Fruit fly (Drosophila melanogaster): ENCODE measurements around the gene Nha1.
A peak's percentile ranks its signal among the peaks of the same experiment; 100 is the strongest.

Nha1 gene

DNA sequence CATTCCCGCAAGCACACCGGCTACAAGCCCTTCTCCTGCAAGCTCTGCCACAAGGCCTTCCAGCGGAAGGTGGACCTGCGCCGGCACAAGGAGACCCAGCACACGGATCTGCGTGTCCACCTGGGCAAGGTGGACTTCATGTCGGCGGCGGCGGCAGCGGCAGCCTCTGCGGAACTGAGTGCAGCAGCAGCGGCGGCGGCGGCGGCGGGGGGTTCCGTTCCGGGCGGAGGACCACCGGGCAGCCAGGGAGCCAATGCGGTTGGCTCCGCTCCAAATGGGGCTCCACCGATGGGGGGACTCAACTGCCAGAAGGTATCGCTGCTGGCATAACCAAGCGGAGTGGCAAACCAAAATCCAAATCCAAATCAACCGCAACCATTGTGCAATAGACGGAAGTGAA, 32.4 kb downstream of the Nha1 start:
- peak; percentile 11 for TF ChIP-seq sens (GFP tag)
- TF ChIP-seq CG8388 (GFP tag; optimal IDR thresholded peaks at IDR 0.05) = no peak
- peak; percentile 63 for TF ChIP-seq Ets65A (GFP tag)
- TF ChIP-seq CG11456 (GFP tag; IDR thresholded peaks at IDR 0.05) = no peak
- TF ChIP-seq schlank (tag; optimal IDR thresholded peaks at IDR 0.05) = no peak
- 0 out of 3 replicates have a peak, but pooled peaks have one; percentile 21 for TF ChIP-seq Optix (GFP tag; IDR thresholded peaks at IDR 0.05)
- TF ChIP-seq Hr39 (optimal IDR thresholded peaks at IDR 0.05) = peak; percentile 84
- TF ChIP-seq sisA (GFP tag; IDR thresholded peaks at IDR 0.05) = 0 out of 2 replicates have a peak, but pooled peaks have one; percentile 30
- TF ChIP-seq Dp (GFP tag; optimal IDR thresholded peaks at IDR 0.05) = no peak
- no peak for TF ChIP-seq sr (GFP tag; IDR thresholded peaks at IDR 0.05)
- 0 out of 3 replicates have a peak, but pooled peaks have one; percentile 22 for TF ChIP-seq CG16813 (GFP tag; IDR thresholded peaks at IDR 0.05; ENCODE audit: partially characterized antibody)
- TF ChIP-seq CG8924 (tag; optimal IDR thresholded peaks at IDR 0.05) = no peak
- 0 out of 2 replicates have a peak, but pooled peaks have one; percentile 4 for TF ChIP-seq CG4730 (GFP tag; IDR thresholded peaks at IDR 0.05)
- 0 out of 2 replicates have a peak, but pooled peaks have one; percentile 23 for TF ChIP-seq CG42726 (GFP tag; IDR thresholded peaks at IDR 0.05; ENCODE audit: partially characterized antibody)

DNA sequence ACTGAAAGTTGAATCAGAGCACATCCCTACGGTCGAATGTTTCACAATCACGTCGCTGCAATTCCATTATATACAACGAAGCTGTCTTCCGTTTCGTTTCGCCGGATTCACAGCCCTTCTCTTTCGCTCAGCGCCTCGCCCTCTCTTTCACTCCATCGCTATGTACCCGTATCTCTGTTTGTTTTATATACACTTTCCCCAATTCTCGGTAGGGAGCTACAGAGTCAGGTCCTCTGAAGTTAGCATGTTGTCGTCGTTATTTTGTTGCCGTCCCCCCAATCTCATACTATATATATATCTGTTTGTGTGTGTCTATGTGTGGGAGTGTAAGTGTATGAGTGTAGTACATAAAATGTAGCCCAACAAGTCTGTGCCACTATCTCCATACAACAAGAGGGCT, 34.1 kb downstream of the Nha1 start:
- TF ChIP-seq CG4617 (GFP tag; optimal IDR thresholded peaks at IDR 0.05; ENCODE audit: borderline replicate concordance) = no peak
- no peak for TF ChIP-seq stc (GFP tag; IDR thresholded peaks at IDR 0.05)
- no peak for TF ChIP-seq sr (GFP tag; IDR thresholded peaks at IDR 0.05)
- TF ChIP-seq HLH54F (GFP tag; optimal IDR thresholded peaks at IDR 0.05) = no peak
- no peak for TF ChIP-seq C15 (GFP tag; IDR thresholded peaks at IDR 0.05)
- peak; percentile 47 for TF ChIP-seq cg (GFP tag; optimal IDR thresholded peaks at IDR 0.05)
- no peak for TF ChIP-seq HHEX (GFP tag; optimal IDR thresholded peaks at IDR 0.05)
- TF ChIP-seq Nf-YC (tag; optimal IDR thresholded peaks at IDR 0.05) = peak; percentile 63
- no peak for TF ChIP-seq BtbVII (GFP tag; optimal IDR thresholded peaks at IDR 0.05)
- TF ChIP-seq D (optimal IDR thresholded peaks at IDR 0.05) = no peak
- TF ChIP-seq D (GFP tag; optimal IDR thresholded peaks at IDR 0.05) = no peak
- TF ChIP-seq Med (GFP tag) = peak; percentile 5
- no peak for TF ChIP-seq CG8944 (GFP tag; optimal IDR thresholded peaks at IDR 0.05)
- TF ChIP-seq CG13894 (tag; optimal IDR thresholded peaks at IDR 0.05) = peak; percentile 8
- TF ChIP-seq CG8388 (GFP tag; optimal IDR thresholded peaks at IDR 0.05) = no peak
- TF ChIP-seq CG34224 (GFP tag; IDR thresholded peaks at IDR 0.05; ENCODE audit: partially characterized antibody) = no peak
- no peak for TF ChIP-seq Deaf1 (tag; optimal IDR thresholded peaks at IDR 0.05)
- no peak for TF ChIP-seq CG14710 (tag; optimal IDR thresholded peaks at IDR 0.05)
- no peak for TF ChIP-seq sd (tag; optimal IDR thresholded peaks at IDR 0.05)
- TF ChIP-seq CG32532 (GFP tag; IDR thresholded peaks at IDR 0.05) = no peak
- peak; percentile 73 for TF ChIP-seq Nf-YB (GFP tag; optimal IDR thresholded peaks at IDR 0.05)
- TF ChIP-seq pfk (GFP tag; optimal IDR thresholded peaks at IDR 0.05) = peak; percentile 48
- no peak for TF ChIP-seq CG4424 (GFP tag; optimal IDR thresholded peaks at IDR 0.05)
- no peak for TF ChIP-seq tin (GFP tag; optimal IDR thresholded peaks at IDR 0.05)
- no peak for TF ChIP-seq ken (GFP tag; IDR thresholded peaks at IDR 0.05)
- peak; percentile 41 for TF ChIP-seq CG1832 (GFP tag; optimal IDR thresholded peaks at IDR 0.05)
- no peak for TF ChIP-seq gfzf (GFP tag; optimal IDR thresholded peaks at IDR 0.05)
- TF ChIP-seq D19A (tag; optimal IDR thresholded peaks at IDR 0.05) = no peak
- TF ChIP-seq HmgD (GFP tag; optimal IDR thresholded peaks at IDR 0.05) = no peak
- no peak for TF ChIP-seq ac (GFP tag; optimal IDR thresholded peaks at IDR 0.05)
